Fruit fly (Drosophila melanogaster) whole organism: ENCODE data around the gene Sec16.

ENCODE experiments used
- CG8478 ChIP-seq: fragments of >200 bp; optimal IDR thresholded peaks from 2 replicates; lab custom pipeline; 2018; ENCODE audit warnings: inconsistent platforms
- Dll ChIP-seq: fragments of >200 bp; optimal IDR thresholded peaks from 2 replicates; lab custom pipeline; 2017
- EcR ChIP-seq, 2 experiments: fragments of >200 bp; optimal IDR thresholded peaks; 2 replicates each; lab custom pipeline; 2017; ENCODE audit warnings: missing biosample characterization in 2 of 2, missing genetic modification characterization in 2 of 2, missing genetic modification reagents in 2 of 2
- pan ChIP-seq: fragments of >200 bp; optimal IDR thresholded peaks from 2 replicates; lab custom pipeline; 2017
- psq ChIP-seq: fragments of >200 bp; optimal IDR thresholded peaks from 2 replicates; lab custom pipeline; 2017
- usp ChIP-seq: fragments of >200 bp; optimal IDR thresholded peaks from 2 replicates; lab custom pipeline; 2017; ENCODE audit warnings: missing biosample characterization, missing genetic modification characterization, mixed read lengths

Sec16 gene

dm6 chrX:12595610-12596336, at the start of gene Sec16, which contains the start of gene CG1824:
Gene Sec16 (plus strand): TSS chrX:12596047.
Gene CG1824 (minus strand): TSS chrX:12595624.
- TF ChIP-seq CG8478 (lab: Kevin White, UChicago) (no peak), Dll (lab: Kevin White, UChicago) (no peak), psq (lab: Kevin White, UChicago) (no peak), pan (lab: Kevin White, UChicago) (no peak), usp (no peak), EcR (GFP tag; optimal IDR thresholded peaks at IDR 0.05; lab: Kevin White, UChicago) (no peak)

- peak; percentile 22 for TF ChIP-seq Dll (lab: Kevin White, UChicago)
- no peak for TF ChIP-seq CG8478 (lab: Kevin White, UChicago)
These were observed 49.7 kb upstream of the Sec16 start for dm6 chrX:12546119-12546518.

- no peak for TF ChIP-seq CG8478 (lab: Kevin White, UChicago)
- peak; percentile 18 for TF ChIP-seq Dll (lab: Kevin White, UChicago)
These were observed 48.8 kb upstream of the Sec16 start for dm6 chrX:12546857-12547606.

dm6 chrX:12547657-12548056, 48.2 kb upstream of the Sec16 start:
- TF ChIP-seq Dll (lab: Kevin White, UChicago) (no peak), usp (no peak), psq (lab: Kevin White, UChicago) (no peak), pan (lab: Kevin White, UChicago) (no peak), EcR (GFP tag; optimal IDR thresholded peaks at IDR 0.05; lab: Kevin White, UChicago) (no peak), CG8478 (lab: Kevin White, UChicago) (no peak)

- TF ChIP-seq Dll (lab: Kevin White, UChicago): no peak
- no peak for TF ChIP-seq CG8478 (lab: Kevin White, UChicago)
- TF ChIP-seq usp: no peak
- no peak for TF ChIP-seq pan (lab: Kevin White, UChicago)
- no peak for TF ChIP-seq EcR (GFP tag; optimal IDR thresholded peaks at IDR 0.05; lab: Kevin White, UChicago)
- no peak for TF ChIP-seq psq (lab: Kevin White, UChicago)
These were observed 43.0 kb upstream of the Sec16 start, which contains the start of gene Cpr11B for dm6 chrX:12552824-12553223. Gene Cpr11B (plus strand): TSS chrX:12553124.

- no peak for TF ChIP-seq Dll (lab: Kevin White, UChicago)
- TF ChIP-seq EcR (GFP tag; optimal IDR thresholded peaks at IDR 0.05; lab: Kevin White, UChicago): no peak
- TF ChIP-seq psq (lab: Kevin White, UChicago): no peak
These were observed 28.2 kb upstream of the Sec16 start for dm6 chrX:12567663-12568062.

- TF ChIP-seq EcR (GFP tag; optimal IDR thresholded peaks at IDR 0.05; lab: Kevin White, UChicago): no peak
- no peak for TF ChIP-seq usp
- no peak for TF ChIP-seq pan (lab: Kevin White, UChicago)
- TF ChIP-seq Dll (lab: Kevin White, UChicago): no peak
- no peak for TF ChIP-seq CG8478 (lab: Kevin White, UChicago)
- no peak for TF ChIP-seq psq (lab: Kevin White, UChicago)
These were observed 27.4 kb upstream of the Sec16 start, which contains the start of gene hwt for dm6 chrX:12568292-12568923. Gene hwt (minus strand): TSS chrX:12568452.

dm6 chrX:12574666-12575202, 21.1 kb upstream of the Sec16 start:
- TF ChIP-seq pan (lab: Kevin White, UChicago) (no peak), CG8478 (lab: Kevin White, UChicago) (no peak), psq (lab: Kevin White, UChicago) (no peak), Dll (lab: Kevin White, UChicago) (no peak), EcR (GFP tag; optimal IDR thresholded peaks at IDR 0.05; lab: Kevin White, UChicago) (no peak), usp (no peak)

dm6 chrX:12575292-12575826, 20.5 kb upstream of the Sec16 start:
- TF ChIP-seq EcR (GFP tag; optimal IDR thresholded peaks at IDR 0.05; lab: Kevin White, UChicago): no peak
- no peak for TF ChIP-seq usp
- TF ChIP-seq CG8478 (lab: Kevin White, UChicago): no peak
- no peak for TF ChIP-seq psq (lab: Kevin White, UChicago)
- TF ChIP-seq pan (lab: Kevin White, UChicago): no peak
- no peak for TF ChIP-seq Dll (lab: Kevin White, UChicago)

dm6 chrX:12575827-12576408, 19.9 kb upstream of the Sec16 start:
- TF ChIP-seq psq (lab: Kevin White, UChicago) (no peak), EcR (GFP tag; optimal IDR thresholded peaks at IDR 0.05; lab: Kevin White, UChicago) (no peak), CG8478 (lab: Kevin White, UChicago) (no peak), Dll (lab: Kevin White, UChicago) (no peak)

dm6 chrX:12577722-12578121, 18.1 kb upstream of the Sec16 start:
- TF ChIP-seq pan (lab: Kevin White, UChicago): no peak
- TF ChIP-seq EcR (GFP tag; optimal IDR thresholded peaks at IDR 0.05; lab: Kevin White, UChicago): peak in 1 of 2 experiments; percentile 24
